Fruit fly (Drosophila melanogaster): ENCODE measurements around the gene CG3842.

dm6 chrX:6287842-6288241 lies 49.7 kb upstream of the CG3842 start, which contains the start of the genes Top3beta and wuho:
- TF ChIP-seq psq (optimal IDR thresholded peaks at IDR 0.05), result no peak
- no peak for TF ChIP-seq EcR (GFP tag; optimal IDR thresholded peaks at IDR 0.05)
- no peak for TF ChIP-seq Dll (optimal IDR thresholded peaks at IDR 0.05)
- no peak for TF ChIP-seq usp (GFP tag; optimal IDR thresholded peaks at IDR 0.05)
- no peak for TF ChIP-seq pan (optimal IDR thresholded peaks at IDR 0.05)
